Fruit fly (Drosophila melanogaster) whole organism, embryonic: ENCODE data around the gene HipHop.

Experiments
- ATbp ChIP-seq: fragments of 200-800 bp; sonication (Bioruptor generic); optimal IDR thresholded peaks from 2 replicates; lab custom pipeline; 2017; ENCODE audit warnings: missing biosample characterization, mild to moderate bottlenecking, missing genetic modification characterization, missing genetic modification reagents
- CG10321 ChIP-seq: fragments of 200-800 bp; sonication (Bioruptor generic); IDR thresholded peaks from 2 replicates; pipeline ENCODE4 v1.3.6; 2022; ENCODE audit warnings: missing biosample characterization, missing genetic modification characterization
- CG10959 ChIP-seq: fragments of 200-800 bp; sonication (Bioruptor generic); IDR thresholded peaks from 2 replicates; pipeline ENCODE4 v1.3.6; 2022; ENCODE audit warnings: missing biosample characterization, missing genetic modification characterization
- CG11093 ChIP-seq: fragments of 200-800 bp; sonication (Bioruptor generic); IDR thresholded peaks from 3 replicates; pipeline ENCODE4 v1.3.6; 2022; ENCODE audit warnings: missing biosample characterization, missing genetic modification characterization
- CG13123 ChIP-seq: fragments of 200-800 bp; sonication (Bioruptor generic); optimal IDR thresholded peaks from 2 replicates; lab custom pipeline; 2016; ENCODE audit warnings: missing biosample characterization, missing genetic modification characterization
- CG1602 ChIP-seq: fragments of 200-800 bp; sonication (Bioruptor generic); optimal IDR thresholded peaks from 3 replicates; lab custom pipeline; 2016; ENCODE audit warnings: missing biosample characterization, missing genetic modification characterization
- CG16863 ChIP-seq: fragments of 200-800 bp; sonication (Bioruptor generic); optimal IDR thresholded peaks from 3 replicates; lab custom pipeline; 2016; ENCODE audit warnings: missing biosample characterization, missing genetic modification characterization
- CG17385 ChIP-seq: fragments of 200-800 bp; sonication (Bioruptor generic); optimal IDR thresholded peaks from 3 replicates; lab custom pipeline; 2018; ENCODE audit warnings: missing biosample characterization, mild to moderate bottlenecking, missing genetic modification characterization
- CG2199 ChIP-seq: fragments of 200-800 bp; sonication (Bioruptor generic); IDR thresholded peaks from 3 replicates; pipeline ENCODE4 v1.3.6; 2022; ENCODE audit warnings: missing biosample characterization, missing genetic modification characterization
- CG2202 ChIP-seq: fragments of 200-800 bp; sonication (Bioruptor generic); optimal IDR thresholded peaks from 2 replicates; lab custom pipeline; 2018; ENCODE audit warnings: missing biosample characterization, mild to moderate bottlenecking, missing genetic modification characterization
- CG2678 ChIP-seq: fragments of 200-800 bp; sonication (Bioruptor generic); optimal IDR thresholded peaks from 3 replicates; lab custom pipeline; 2019; ENCODE audit warnings: missing biosample characterization, mild to moderate bottlenecking, missing genetic modification characterization, moderate library complexity
- CG30020 ChIP-seq: fragments of 200-800 bp; optimal IDR thresholded peaks from 2 replicates; lab custom pipeline; 2019; ENCODE audit warnings: missing biosample characterization, mild to moderate bottlenecking, missing genetic modification characterization, moderate library complexity
- CG4282 ChIP-seq: fragments of 200-800 bp; sonication (Bioruptor generic); optimal IDR thresholded peaks from 2 replicates; lab custom pipeline; 2016; ENCODE audit warnings: missing biosample characterization, missing genetic modification characterization
- CG6683 ChIP-seq: fragments of 200-800 bp; sonication (Bioruptor generic); optimal IDR thresholded peaks from 2 replicates; lab custom pipeline; 2017; ENCODE audit warnings: missing biosample characterization, mild to moderate bottlenecking, missing genetic modification characterization, missing genetic modification reagents
- CG7928 ChIP-seq: fragments of 200-800 bp; sonication (Bioruptor generic); optimal IDR thresholded peaks from 2 replicates; lab custom pipeline; 2017; ENCODE audit warnings: missing biosample characterization, mild to moderate bottlenecking, missing genetic modification characterization
- CG8089 ChIP-seq: fragments of 200-800 bp; sonication (Bioruptor generic); optimal IDR thresholded peaks from 3 replicates; lab custom pipeline; 2016; ENCODE audit warnings: missing biosample characterization, missing genetic modification characterization
- CG9797 ChIP-seq: fragments of 200-800 bp; sonication (Bioruptor generic); optimal IDR thresholded peaks from 3 replicates; lab custom pipeline; 2018; ENCODE audit warnings: missing biosample characterization, mild to moderate bottlenecking, missing genetic modification characterization
- CkIIα-i1 ChIP-seq: fragments of 200-800 bp; sonication (Bioruptor generic); IDR thresholded peaks from 2 replicates; pipeline ENCODE4 v1.3.6; 2022; ENCODE audit warnings: missing biosample characterization, missing genetic modification characterization
- D19B ChIP-seq: fragments of 200-800 bp; sonication (Bioruptor generic); optimal IDR thresholded peaks from 2 replicates; lab custom pipeline; 2017; ENCODE audit warnings: missing biosample characterization, mild to moderate bottlenecking, missing genetic modification characterization
- Dll ChIP-seq: fragments of 200-800 bp; sonication (Bioruptor generic); IDR thresholded peaks from 4 replicates; pipeline ENCODE4 v1.3.6; 2022; ENCODE audit warnings: missing biosample characterization, missing genetic modification characterization; ENCODE audit not compliant: partially characterized antibody
- HmgZ ChIP-seq: fragments of 200-800 bp; sonication (Bioruptor generic); optimal IDR thresholded peaks from 2 replicates; lab custom pipeline; 2018; ENCODE audit warnings: missing biosample characterization, mild to moderate bottlenecking, missing genetic modification characterization
- Hmr ChIP-seq: fragments of 200-800 bp; sonication (Bioruptor generic); optimal IDR thresholded peaks from 3 replicates; lab custom pipeline; 2017; ENCODE audit warnings: mild to moderate bottlenecking, missing biosample characterization, missing genetic modification reagents, missing genetic modification characterization
- Jarid2 ChIP-seq: fragments of 200-800 bp; sonication (Bioruptor generic); optimal IDR thresholded peaks from 3 replicates; lab custom pipeline; 2017; ENCODE audit warnings: mild to moderate bottlenecking, missing biosample characterization, missing genetic modification reagents, missing genetic modification characterization
- Lim3 ChIP-seq: fragments of 200-800 bp; sonication (Bioruptor generic); IDR thresholded peaks from 2 replicates; pipeline ENCODE4 v1.3.6; 2022; ENCODE audit warnings: missing biosample characterization, missing genetic modification characterization
- Med ChIP-seq: fragments of 200-800 bp; sonication (Bioruptor generic); peaks from one replicate; lab custom pipeline; 2016; ENCODE audit warnings: missing biosample characterization, missing genetic modification characterization, mild to moderate bottlenecking, inconsistent platforms, moderate library complexity
- Mes4 ChIP-seq: fragments of 200-800 bp; sonication (Bioruptor generic); optimal IDR thresholded peaks from 2 replicates; lab custom pipeline; 2016; ENCODE audit warnings: missing biosample characterization, missing genetic modification characterization
- Mrtf ChIP-seq: fragments of 200-800 bp; sonication (Bioruptor generic); IDR thresholded peaks from 3 replicates; pipeline ENCODE4 v1.3.6; 2022; ENCODE audit warnings: missing biosample characterization, missing genetic modification characterization
- NC2α ChIP-seq: fragments of 200-800 bp; sonication (Bioruptor generic); optimal IDR thresholded peaks from 2 replicates; lab custom pipeline; 2016; ENCODE audit warnings: missing biosample characterization, missing genetic modification characterization
- Nf-YC ChIP-seq: fragments of 200-800 bp; optimal IDR thresholded peaks from 3 replicates; lab custom pipeline; 2019; ENCODE audit warnings: missing biosample characterization, mild to moderate bottlenecking, missing genetic modification characterization, moderate library complexity
- ac ChIP-seq: fragments of 200-800 bp; sonication (Bioruptor generic); optimal IDR thresholded peaks from 3 replicates; lab custom pipeline; 2017; ENCODE audit warnings: missing biosample characterization, mild to moderate bottlenecking, missing genetic modification characterization
- amos ChIP-seq: fragments of 200-800 bp; sonication (Bioruptor generic); IDR thresholded peaks from 2 replicates; pipeline ENCODE4 v1.3.6; 2022; ENCODE audit warnings: missing biosample characterization, missing genetic modification characterization; ENCODE audit not compliant: partially characterized antibody
- ap ChIP-seq: fragments of 200-800 bp; sonication (Bioruptor generic); IDR thresholded peaks from 2 replicates; pipeline ENCODE4 v1.3.6; 2022; ENCODE audit warnings: missing biosample characterization, missing genetic modification characterization
- chif ChIP-seq, 2 experiments: fragments of 200-800 bp; sonication (Bioruptor generic); optimal IDR thresholded peaks; 3 replicates each; lab custom pipeline; 2016; ENCODE audit warnings: missing biosample characterization in 2 of 2, missing genetic modification characterization in 2 of 2
- crc ChIP-seq: fragments of 200-800 bp; sonication (Bioruptor generic); optimal IDR thresholded peaks from 2 replicates; lab custom pipeline; 2016; ENCODE audit warnings: missing biosample characterization, missing genetic modification characterization
- dysf ChIP-seq: fragments of 200-800 bp; sonication (Bioruptor generic); IDR thresholded peaks from 3 replicates; pipeline ENCODE4 v1.3.6; 2022; ENCODE audit warnings: missing biosample characterization, missing genetic modification characterization
- ewg ChIP-seq: fragments of 200-800 bp; sonication (Bioruptor generic); optimal IDR thresholded peaks from 3 replicates; lab custom pipeline; 2017; ENCODE audit warnings: mild to moderate bottlenecking, missing biosample characterization, missing genetic modification reagents, missing genetic modification characterization
- fd64A ChIP-seq: fragments of 200-800 bp; sonication (Bioruptor generic); optimal IDR thresholded peaks from 3 replicates; lab custom pipeline; 2018; ENCODE audit warnings: missing biosample characterization, mild to moderate bottlenecking, missing genetic modification characterization
- gcm2 ChIP-seq: fragments of 200-800 bp; sonication (Bioruptor generic); optimal IDR thresholded peaks from 2 replicates; lab custom pipeline; 2016; ENCODE audit warnings: missing biosample characterization, missing genetic modification characterization
- gsb-n ChIP-seq: fragments of 200-800 bp; sonication (Bioruptor generic); optimal IDR thresholded peaks from 3 replicates; lab custom pipeline; 2018; ENCODE audit warnings: missing biosample characterization, mild to moderate bottlenecking, missing genetic modification characterization
- lola ChIP-seq, 3 experiments: fragments of >200 bp in 2 of 3; fragments of 200-800 bp in 1 of 3; sonication (Bioruptor generic) in 1 of 3; optimal IDR thresholded peaks; 2 replicates each; lab custom pipeline; 2017 to 2019; ENCODE audit warnings: missing biosample characterization in 3 of 3, missing genetic modification characterization in 3 of 3, mild to moderate bottlenecking in 1 of 3, moderate library complexity in 1 of 3
- pan ChIP-seq, 4 experiments: fragments of >200 bp in 3 of 4; fragments of 200-800 bp in 1 of 4; sonication (Bioruptor generic) in 1 of 4; optimal IDR thresholded peaks in 3 of 4; IDR thresholded peaks in 1 of 4; 2 replicates each; pipeline versions ENCODE4 v1.3.6 to Lab custom; 2017 to 2022; ENCODE audit warnings: missing biosample characterization in 2 of 4, missing genetic modification characterization in 2 of 4, mixed read lengths in 1 of 4
- repo ChIP-seq: fragments of 200-800 bp; sonication (Bioruptor generic); optimal IDR thresholded peaks from 2 replicates; lab custom pipeline; 2016; ENCODE audit warnings: missing biosample characterization, missing genetic modification characterization
- salm ChIP-seq: fragments of 200-800 bp; sonication (Bioruptor generic); optimal IDR thresholded peaks from 2 replicates; lab custom pipeline; 2018; ENCODE audit warnings: missing biosample characterization, mild to moderate bottlenecking, missing genetic modification characterization
- sisA ChIP-seq: fragments of 200-800 bp; sonication (Bioruptor generic); IDR thresholded peaks from 2 replicates; pipeline ENCODE4 v1.3.6; 2022; ENCODE audit warnings: missing biosample characterization, missing genetic modification characterization
- sr ChIP-seq: fragments of 200-800 bp; sonication (Bioruptor generic); IDR thresholded peaks from 3 replicates; pipeline ENCODE4 v1.3.6; 2022; ENCODE audit warnings: missing biosample characterization, missing genetic modification characterization
- tap ChIP-seq: fragments of 200-800 bp; optimal IDR thresholded peaks from 3 replicates; lab custom pipeline; 2019; ENCODE audit warnings: missing biosample characterization, mild to moderate bottlenecking, missing genetic modification characterization, moderate library complexity
- zfh2 ChIP-seq: fragments of 200-800 bp; sonication (Bioruptor generic); optimal IDR thresholded peaks from 2 replicates; lab custom pipeline; 2016; ENCODE audit warnings: missing biosample characterization, missing genetic modification characterization

Gene HipHop

DNA sequence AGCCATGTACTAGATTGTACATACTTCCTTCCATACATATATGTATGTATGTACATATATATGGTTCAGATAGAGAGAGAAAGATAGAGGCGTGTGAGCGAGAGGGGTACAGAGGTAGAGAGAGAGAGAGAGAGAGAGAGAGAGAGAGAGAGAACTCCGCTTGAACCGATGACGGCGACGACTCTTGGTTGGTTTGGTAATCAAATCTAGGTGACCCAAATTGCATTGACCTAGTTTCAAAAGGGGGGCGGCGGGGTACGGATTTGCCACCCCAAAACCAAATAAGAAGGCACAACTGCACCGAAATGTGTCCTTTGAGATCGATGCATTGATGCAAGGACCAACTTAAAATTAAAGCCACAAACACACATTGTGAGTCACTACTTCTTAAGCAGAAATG, 33.1 kb upstream of the HipHop start (continued):
- TF ChIP-seq D19B (GFP tag; lab: Kevin White, UChicago) (no peak), ac (no peak), CG8089 (GFP tag; lab: Kevin White, UChicago) (no peak)

DNA sequence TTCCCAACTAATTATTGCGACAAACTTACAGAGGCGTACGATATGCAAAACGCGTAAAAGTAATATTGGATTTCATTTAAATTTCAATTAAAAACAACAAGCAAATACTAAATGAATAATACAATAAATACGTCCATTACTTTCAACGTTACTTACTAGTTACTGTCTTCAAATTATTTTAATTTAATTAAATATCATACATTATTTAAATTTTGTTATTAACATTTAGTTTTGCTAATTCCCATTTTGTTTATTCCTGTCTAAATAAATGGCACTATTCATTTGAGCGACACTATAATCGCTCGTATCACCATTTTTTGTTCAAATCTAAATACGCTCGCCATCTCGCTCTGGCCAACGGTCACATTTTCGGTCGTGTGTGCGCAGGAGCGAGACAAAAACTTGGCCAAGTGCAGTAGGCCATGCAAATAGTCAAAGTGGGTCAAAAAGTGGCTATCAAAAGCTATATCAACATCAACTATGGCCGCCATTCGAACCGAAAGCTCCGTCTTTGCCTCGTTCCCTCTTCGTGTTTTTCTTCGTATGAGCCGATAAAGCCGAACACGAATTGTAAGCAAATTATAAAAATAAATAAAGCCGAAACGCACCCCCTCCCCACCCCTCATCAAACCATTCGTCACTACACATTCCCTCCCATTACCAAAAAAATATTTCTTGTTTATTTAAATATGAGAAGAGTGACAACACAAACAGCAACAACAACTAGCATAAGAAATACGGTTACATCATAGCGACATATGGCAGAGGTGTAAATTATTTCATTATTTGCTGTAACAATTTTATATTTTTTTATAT, 31.6 kb upstream of the HipHop start:
- TF ChIP-seq Lim3 (GFP tag; lab: Robert Waterston, UW) (no peak), CG10959 (GFP tag; lab: Robert Waterston, UW) (no peak), HmgZ (tag; lab: Kevin White, UChicago) (peak; percentile 86), Med (peak; percentile 90), CkIIα-i1 (no peak), fd64A (GFP tag; lab: Kevin White, UChicago) (peak; percentile 74), salm (tag; lab: Kevin White, UChicago) (peak; percentile 53), ATbp (GFP tag; lab: Kevin White, UChicago) (peak; percentile 77), gsb-n (tag; lab: Kevin White, UChicago) (peak; percentile 7), sr (peak; percentile 20; the same call in 1 of the 3 replicates), crc (GFP tag; lab: Kevin White, UChicago) (no peak), pan (optimal IDR thresholded peaks at IDR 0.05; lab: Kevin White, UChicago) (no peak), pan (GFP tag; optimal IDR thresholded peaks at IDR 0.05 in 1 of 2, IDR thresholded peaks at IDR 0.05 in 1 of 2) (peak in 1 of 2 experiments; percentile 56), CG11093 (GFP tag; lab: Robert Waterston, UW) (0 out of 3 replicates have a peak, but pooled peaks have one; percentile 38), CG2202 (tag; lab: Kevin White, UChicago) (no peak), ap (GFP tag; lab: Robert Waterston, UW) (no peak), NC2α (GFP tag; lab: Kevin White, UChicago) (peak; percentile 40), CG1602 (no peak), CG10321 (GFP tag; lab: Robert Waterston, UW) (peak; percentile 88), amos (GFP tag; lab: Robert Waterston, UW) (no peak), Mes4 (GFP tag; lab: Kevin White, UChicago) (peak; percentile 32), CG4282 (no peak), Hmr (peak; percentile 73), sisA (no peak), CG17385 (GFP tag; lab: Kevin White, UChicago) (peak; percentile 65), Jarid2 (GFP tag; lab: Kevin White, UChicago) (peak; percentile 40), tap (tag; lab: Kevin White, UChicago) (peak; percentile 7), repo (GFP tag; lab: Kevin White, UChicago) (no peak), lola (GFP tag; optimal IDR thresholded peaks at IDR 0.05; lab: Kevin White, UChicago) (no peak), zfh2 (peak; percentile 10), CG13123 (GFP tag; lab: Kevin White, UChicago) (peak; percentile 19), CG9797 (GFP tag; lab: Kevin White, UChicago) (no peak), CG2678 (peak; percentile 57), CG7928 (GFP tag; lab: Kevin White, UChicago) (peak; percentile 33), CG6683 (GFP tag; lab: Kevin White, UChicago) (peak; percentile 63), CG2199 (GFP tag; lab: Robert Waterston, UW) (no peak), chif (GFP tag; optimal IDR thresholded peaks at IDR 0.05; lab: Kevin White, UChicago) (no peak), ewg (peak; percentile 50), CG30020 (tag; lab: Kevin White, UChicago) (no peak), dysf (GFP tag; lab: Robert Waterston, UW) (peak; percentile 48; the same call in 1 of the 3 replicates), CG16863 (GFP tag; lab: Kevin White, UChicago) (peak; percentile 43), Dll (GFP tag; lab: Robert Waterston, UW) (no peak), gcm2 (no peak), Mrtf (GFP tag; lab: Robert Waterston, UW) (0 out of 3 replicates have a peak, but pooled peaks have one; percentile 5), Nf-YC (tag; lab: Kevin White, UChicago) (peak; percentile 56)
